Fruit fly (Drosophila melanogaster): ENCODE results near the gene CG17726.
A peak's percentile ranks its signal among the peaks of the same experiment; 100 is the strongest.

CG17726 gene

DNA sequence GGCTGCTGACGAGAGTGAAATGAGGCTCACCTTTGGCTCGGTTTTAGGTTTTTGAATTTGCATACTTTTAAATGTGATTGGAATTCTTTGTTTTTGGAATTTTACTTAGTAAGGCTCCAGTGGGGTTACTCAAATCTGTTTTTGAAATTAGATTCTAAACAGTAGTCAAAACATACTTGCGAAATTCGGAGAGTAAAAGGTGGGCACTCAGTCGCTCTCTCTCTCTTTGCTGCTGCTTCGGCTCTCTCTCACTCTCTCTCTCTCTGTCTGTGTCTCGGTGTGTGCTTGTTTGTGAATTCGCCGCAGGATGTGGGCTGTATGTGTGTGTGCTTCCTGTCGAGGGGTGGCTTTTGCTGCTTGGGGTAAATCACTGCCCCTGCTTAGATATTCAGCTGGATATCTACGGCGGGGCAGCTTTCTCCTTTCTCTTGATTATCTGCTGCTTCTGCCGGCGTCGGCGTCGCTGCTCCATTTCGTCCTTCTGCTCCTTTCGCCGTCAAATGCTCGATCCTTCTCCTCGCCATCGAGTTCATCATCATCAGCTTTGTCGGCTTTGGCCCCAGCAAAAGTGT, 27.9 kb downstream of the CG17726 start (continued):
- TF ChIP-seq CG15011 (GFP tag; optimal IDR thresholded peaks at IDR 0.05) (no peak), Awh (GFP tag; IDR thresholded peaks at IDR 0.05) (no peak), Hmr (GFP tag; optimal IDR thresholded peaks at IDR 0.05) (no peak), NfI (GFP tag; optimal IDR thresholded peaks at IDR 0.05) (no peak), Nf-YB (GFP tag; optimal IDR thresholded peaks at IDR 0.05) (peak; percentile 82), sna (GFP tag; IDR thresholded peaks at IDR 0.05; ENCODE audit: partially characterized antibody) (no peak), crol (GFP tag; IDR thresholded peaks at IDR 0.05) (no peak), emc (GFP tag; optimal IDR thresholded peaks at IDR 0.05) (no peak), Ets65A (GFP tag) (peak; percentile 63), Jarid2 (GFP tag; optimal IDR thresholded peaks at IDR 0.05) (no peak), CG11093 (GFP tag; IDR thresholded peaks at IDR 0.05) (no peak), gcm (GFP tag; optimal IDR thresholded peaks at IDR 0.05) (no peak), TFAM (GFP tag; optimal IDR thresholded peaks at IDR 0.05) (no peak), CG17568 (GFP tag; optimal IDR thresholded peaks at IDR 0.05) (no peak), yki (optimal IDR thresholded peaks at IDR 0.05) (peak; percentile 79), tll (GFP tag; optimal IDR thresholded peaks at IDR 0.05) (no peak), CG10321 (GFP tag; IDR thresholded peaks at IDR 0.05) (no peak), CG2199 (GFP tag; IDR thresholded peaks at IDR 0.05) (no peak), CG3847 (GFP tag; IDR thresholded peaks at IDR 0.05) (no peak), ato (GFP tag; IDR thresholded peaks at IDR 0.05; ENCODE audit: partially characterized antibody) (no peak), klu (GFP tag; IDR thresholded peaks at IDR 0.05) (no peak), Taf1 (GFP tag; IDR thresholded peaks at IDR 0.05) (no peak), Stat92E (GFP tag; optimal IDR thresholded peaks at IDR 0.05) (no peak)

dm6 chr3R:11257537-11257936, 31.0 kb downstream of the CG17726 start:
- no peak for TF ChIP-seq dimm (GFP tag; IDR thresholded peaks at IDR 0.05)
- no peak for TF ChIP-seq MBD-R2 (GFP tag; IDR thresholded peaks at IDR 0.05)
- peak; percentile 93 for TF ChIP-seq Ets65A (GFP tag)

DNA sequence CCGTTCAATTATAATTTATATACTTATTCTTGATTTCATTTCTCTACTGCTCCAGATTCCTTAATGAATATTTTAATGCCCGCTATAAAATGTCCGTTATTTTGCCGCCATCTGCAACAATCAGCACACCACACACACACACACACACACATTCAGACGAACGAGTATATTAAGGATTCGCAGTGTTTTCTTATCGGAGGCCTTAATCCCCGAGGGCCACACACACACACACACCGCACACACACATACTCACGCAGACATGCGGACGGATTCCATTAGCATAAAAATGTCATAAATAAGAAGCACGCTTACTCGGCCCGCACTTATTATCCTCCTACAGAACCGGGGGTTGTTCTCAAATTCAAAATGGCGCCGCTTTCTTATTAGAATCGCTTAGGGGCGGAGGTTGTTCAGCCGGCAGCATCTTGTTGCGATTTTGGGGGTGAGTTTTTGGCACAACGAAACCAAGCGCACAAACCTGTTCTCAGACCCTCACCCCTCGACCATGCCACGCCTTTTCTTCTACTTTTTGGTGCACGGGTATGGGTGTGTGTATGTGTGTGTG, 34.5 kb downstream of the CG17726 start:
- TF ChIP-seq kni (GFP tag; optimal IDR thresholded peaks at IDR 0.05) (no peak), peb (GFP tag; IDR thresholded peaks at IDR 0.05) (no peak), seq (GFP tag; IDR thresholded peaks at IDR 0.05) (peak; percentile 85), insv (GFP tag; optimal IDR thresholded peaks at IDR 0.05) (peak; percentile 10 to 93), pros (GFP tag; optimal IDR thresholded peaks at IDR 0.05) (peak; percentile 89), Opbp (GFP tag; IDR thresholded peaks at IDR 0.05; ENCODE audit: partially characterized antibody) (no peak), CG15514 (GFP tag; optimal IDR thresholded peaks at IDR 0.05) (no peak), zen (tag; optimal IDR thresholded peaks at IDR 0.05) (peak; percentile 51), ftz-f1 (GFP tag; optimal IDR thresholded peaks at IDR 0.05) (no peak), Nf-YC (tag; optimal IDR thresholded peaks at IDR 0.05) (peak; percentile 90), Nf-YB (GFP tag; optimal IDR thresholded peaks at IDR 0.05) (peak; percentile 82), phol (tag; optimal IDR thresholded peaks at IDR 0.05) (peak; percentile 60), cg (GFP tag; optimal IDR thresholded peaks at IDR 0.05) (peak; percentile 68), Taf1 (GFP tag; IDR thresholded peaks at IDR 0.05) (no peak), CG13296 (GFP tag; optimal IDR thresholded peaks at IDR 0.05) (no peak), CG8944 (GFP tag; optimal IDR thresholded peaks at IDR 0.05) (no peak), emc (GFP tag; optimal IDR thresholded peaks at IDR 0.05) (no peak)

Measured in whole organism, embryonic.